Worm (Caenorhabditis elegans): ENCODE data around the gene scav-1.

- TF ChIP-seq sptf-1 (tag; optimal IDR thresholded peaks at IDR 0.05) (peak; percentile 72), blmp-1 (tag; optimal IDR thresholded peaks at IDR 0.05) (no peak), unc-120 (tag; optimal IDR thresholded peaks at IDR 0.05; ENCODE audit: poor library complexity, severe bottlenecking) (no peak), mep-1 (tag; optimal IDR thresholded peaks at IDR 0.05) (peak; percentile 5), unc-39 (tag; optimal IDR thresholded peaks at IDR 0.05) (no peak), flh-1 (GFP tag; optimal IDR thresholded peaks at IDR 0.05) (no peak), elt-1 (tag; optimal IDR thresholded peaks at IDR 0.05; ENCODE audit: borderline replicate concordance, insufficient read depth) (no peak), unc-62 (GFP tag; optimal IDR thresholded peaks at IDR 0.05) (no peak), nhr-237 (tag; optimal IDR thresholded peaks at IDR 0.05) (no peak), ham-2 (GFP tag; optimal IDR thresholded peaks at IDR 0.05) (peak; percentile 2)
Observed at ce11 chrX:5407271-5407670, 6.9 kb upstream of the scav-1 start.

Measured in whole organism, mixed stage, embryonic.